Worm (Caenorhabditis elegans): ENCODE measurements around the gene F40F8.3.
"Not testable (repeated sequence)": the region's sequence is repeated elsewhere in the genome, so short reads cannot be mapped to it uniquely, and the experiment has no call there.

The F40F8.3 gene

DNA sequence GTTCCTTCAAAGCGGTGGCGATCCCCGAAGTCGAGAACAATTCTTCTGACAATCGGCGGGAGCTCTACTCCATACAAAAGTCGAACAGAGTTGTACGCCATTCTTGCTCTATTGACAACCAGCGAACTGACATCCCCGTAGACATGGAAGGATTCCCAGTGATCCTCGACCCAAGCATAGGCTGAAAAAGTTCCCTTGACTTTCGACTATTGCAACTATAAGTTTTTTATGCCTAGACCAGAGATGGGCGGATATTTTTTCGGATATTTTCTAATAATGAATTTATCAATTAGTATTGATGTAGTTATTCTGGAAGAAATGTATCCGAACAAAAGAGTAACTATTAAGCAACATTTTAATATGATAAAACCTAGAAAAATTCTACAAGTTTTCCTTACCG lies 7.3 kb upstream of the F40F8.3 start, which contains the start of gene W10C6.2:
Gene W10C6.2 (minus strand): TSS at position 101 of the 400 bp plus-strand sequence.
- not testable (repeated sequence) for TF ChIP-seq unc-39 (tag; optimal IDR thresholded peaks at IDR 0.05); nhr-28 (tag; optimal IDR thresholded peaks at IDR 0.05); ceh-83 (GFP tag; optimal IDR thresholded peaks at IDR 0.05)

DNA sequence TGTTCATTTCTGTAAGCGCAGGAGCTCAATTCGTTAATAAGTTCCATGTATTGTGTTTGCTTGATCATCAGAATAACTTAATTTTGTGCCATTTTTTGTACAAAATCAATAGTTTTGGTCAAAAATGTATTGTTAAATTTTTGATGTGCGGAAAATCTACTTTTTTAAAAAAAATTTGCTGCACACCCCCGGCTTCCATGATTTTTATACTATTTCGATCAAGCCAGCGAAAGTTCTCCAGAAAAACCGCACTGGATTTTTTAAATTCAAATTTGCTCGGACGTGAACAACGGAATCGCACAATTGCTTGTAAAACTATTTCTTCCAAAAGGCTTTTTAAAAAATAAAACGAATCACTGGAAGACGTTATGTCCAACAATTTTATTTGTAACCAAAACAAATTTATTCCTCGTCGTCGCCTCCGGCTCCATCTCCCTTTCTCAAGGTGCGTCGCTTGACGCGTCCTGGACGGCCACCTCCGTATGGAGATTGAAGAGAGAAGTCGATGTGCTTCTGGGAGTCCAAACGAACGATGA lies 4.0 kb upstream of the F40F8.3 start:
- no peak for TF ChIP-seq hlh-1 (tag; optimal IDR thresholded peaks at IDR 0.05)
- TF ChIP-seq nhr-76 (tag; optimal IDR thresholded peaks at IDR 0.05), result no peak
- no peak for TF ChIP-seq lsy-2 (tag; optimal IDR thresholded peaks at IDR 0.05)
- no peak for TF ChIP-seq nhr-2 (tag; optimal IDR thresholded peaks at IDR 0.05)
- TF ChIP-seq unc-62 (GFP tag; optimal IDR thresholded peaks at IDR 0.05), result no peak

DNA sequence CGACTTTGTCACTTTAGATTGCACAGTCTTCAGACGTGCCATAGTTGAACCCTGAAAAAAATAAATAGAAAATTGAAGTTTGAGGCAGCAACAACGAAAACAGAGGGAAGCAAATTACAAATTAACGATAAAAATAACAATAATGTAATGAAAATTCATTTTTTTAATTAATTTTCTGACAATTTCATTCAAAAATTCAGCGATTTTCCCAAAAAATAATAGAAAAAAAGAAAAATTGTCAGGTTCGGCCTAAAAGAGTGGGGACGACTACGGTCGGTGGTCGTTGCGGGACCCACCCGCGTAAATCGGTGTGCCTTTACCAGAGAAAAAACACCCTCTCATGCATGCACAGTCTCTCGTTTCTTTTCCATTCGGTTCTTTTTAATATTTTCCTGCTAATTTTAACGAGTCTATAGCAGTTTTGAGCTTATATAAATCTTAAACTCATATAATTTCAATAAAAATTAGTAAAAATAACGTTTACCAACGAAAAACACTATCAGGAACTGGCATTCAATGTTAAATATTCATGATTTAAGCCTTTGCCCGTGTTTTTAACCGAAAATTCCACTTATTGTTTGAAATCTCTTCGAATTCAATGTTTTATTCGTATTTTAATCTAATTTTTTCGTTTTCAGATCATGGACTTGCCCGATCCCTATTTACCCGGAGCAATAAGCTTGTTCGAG lies 2.6 kb upstream of the F40F8.3 start, which contains the start of the genes rps-9 and lsm-1:
Gene rps-9 (minus strand): TSS at position 51 of the 689 bp plus-strand sequence.
Gene lsm-1 (plus strand): TSS at position 639 of the 689 bp plus-strand sequence.
- no peak for TF ChIP-seq ceh-83 (GFP tag; optimal IDR thresholded peaks at IDR 0.05)
- TF ChIP-seq zip-8 (tag; optimal IDR thresholded peaks at IDR 0.05), result no peak
- TF ChIP-seq mep-1 (tag; optimal IDR thresholded peaks at IDR 0.05), result peak; percentile 46
- TF ChIP-seq tbx-8 (GFP tag; optimal IDR thresholded peaks at IDR 0.05), result no peak
- peak; percentile 11 for TF ChIP-seq hlh-1 (tag; optimal IDR thresholded peaks at IDR 0.05)
- TF ChIP-seq unc-62 (GFP tag; optimal IDR thresholded peaks at IDR 0.05), result no peak
- peak; percentile 95 for TF ChIP-seq lsy-2 (tag; optimal IDR thresholded peaks at IDR 0.05)
- no peak for TF ChIP-seq pha-4 (tag; optimal IDR thresholded peaks at IDR 0.05)
- TF ChIP-seq nhr-237 (tag; optimal IDR thresholded peaks at IDR 0.05), result peak; percentile 50
- TF ChIP-seq ces-1 (GFP tag; optimal IDR thresholded peaks at IDR 0.05), result peak; percentile 44

DNA sequence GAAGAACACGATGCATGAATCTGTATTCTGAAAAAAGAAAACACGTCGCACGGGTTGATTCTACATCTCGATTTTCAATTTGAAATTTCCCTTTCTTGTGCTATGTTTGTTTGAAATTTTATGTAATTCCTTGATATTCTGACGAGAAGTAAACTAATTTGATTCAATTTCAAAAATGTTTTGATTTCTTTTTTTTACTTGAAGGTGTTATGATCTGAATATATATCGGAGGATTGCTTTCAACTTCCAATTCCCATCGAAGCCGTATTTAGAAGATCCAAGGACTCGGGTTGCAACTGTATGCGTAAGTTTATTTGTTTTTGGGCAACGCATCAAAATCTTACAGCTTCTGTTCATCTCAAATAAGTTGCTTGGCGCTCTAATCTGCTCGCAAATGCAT lies 1.7 kb upstream of the F40F8.3 start, which contains the start of gene F40F8.1:
Gene F40F8.1 (plus strand): TSS at position 301 of the 400 bp plus-strand sequence.
- TF ChIP-seq tbx-8 (GFP tag; optimal IDR thresholded peaks at IDR 0.05), result no peak

DNA sequence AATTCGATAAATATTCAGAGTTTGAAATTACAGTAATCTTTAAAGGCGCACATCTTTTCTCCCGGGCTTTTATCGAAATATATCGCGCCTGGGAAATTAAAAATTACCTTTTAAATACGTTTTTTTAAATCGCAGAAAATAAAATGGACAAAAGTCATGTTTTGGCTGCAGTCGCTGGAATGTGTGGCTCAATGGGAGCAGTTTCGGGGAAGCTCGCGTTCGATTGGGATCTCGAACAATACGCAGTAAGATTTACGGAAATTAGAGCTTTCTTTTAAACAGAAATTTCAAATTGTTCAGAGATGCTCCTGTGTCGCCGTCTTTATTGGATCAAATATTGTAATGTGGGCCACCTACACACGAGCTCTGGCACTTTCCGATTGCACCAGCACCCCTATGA lies 428 bp downstream of the F40F8.3 start, which contains the start of gene F40F8.12:
Gene F40F8.12 (plus strand): TSS at position 301 of the 400 bp plus-strand sequence.
- no peak for TF ChIP-seq nhr-237 (tag; optimal IDR thresholded peaks at IDR 0.05)
- TF ChIP-seq ham-2 (GFP tag; optimal IDR thresholded peaks at IDR 0.05), result no peak
- TF ChIP-seq elt-1 (tag; optimal IDR thresholded peaks at IDR 0.05; ENCODE audit: borderline replicate concordance, insufficient read depth), result no peak
- TF ChIP-seq ceh-39 (tag; optimal IDR thresholded peaks at IDR 0.05), result no peak
- TF ChIP-seq tbx-8 (GFP tag; optimal IDR thresholded peaks at IDR 0.05), result no peak
- TF ChIP-seq ces-1 (GFP tag; optimal IDR thresholded peaks at IDR 0.05), result no peak
- TF ChIP-seq unc-62 (GFP tag; optimal IDR thresholded peaks at IDR 0.05), result no peak
- no peak for TF ChIP-seq cnd-1 (tag; optimal IDR thresholded peaks at IDR 0.05)
- no peak for TF ChIP-seq elt-3 (tag; optimal IDR thresholded peaks at IDR 0.05)
- TF ChIP-seq hlh-1 (tag; optimal IDR thresholded peaks at IDR 0.05), result no peak
- TF ChIP-seq lsy-2 (tag; optimal IDR thresholded peaks at IDR 0.05), result no peak
- TF ChIP-seq nhr-12 (tag; optimal IDR thresholded peaks at IDR 0.05), result no peak
- no peak for TF ChIP-seq ceh-83 (GFP tag; optimal IDR thresholded peaks at IDR 0.05)
- no peak for TF ChIP-seq drap-1 (GFP tag; optimal IDR thresholded peaks at IDR 0.05)
- no peak for TF ChIP-seq mep-1 (tag; optimal IDR thresholded peaks at IDR 0.05)
- no peak for TF ChIP-seq sptf-1 (tag; optimal IDR thresholded peaks at IDR 0.05)
- TF ChIP-seq sem-2 (GFP tag; optimal IDR thresholded peaks at IDR 0.05), result no peak
- TF ChIP-seq blmp-1 (tag; optimal IDR thresholded peaks at IDR 0.05), result no peak
- TF ChIP-seq pha-4 (tag; optimal IDR thresholded peaks at IDR 0.05), result no peak
- no peak for TF ChIP-seq ztf-11 (tag; optimal IDR thresholded peaks at IDR 0.05)

DNA sequence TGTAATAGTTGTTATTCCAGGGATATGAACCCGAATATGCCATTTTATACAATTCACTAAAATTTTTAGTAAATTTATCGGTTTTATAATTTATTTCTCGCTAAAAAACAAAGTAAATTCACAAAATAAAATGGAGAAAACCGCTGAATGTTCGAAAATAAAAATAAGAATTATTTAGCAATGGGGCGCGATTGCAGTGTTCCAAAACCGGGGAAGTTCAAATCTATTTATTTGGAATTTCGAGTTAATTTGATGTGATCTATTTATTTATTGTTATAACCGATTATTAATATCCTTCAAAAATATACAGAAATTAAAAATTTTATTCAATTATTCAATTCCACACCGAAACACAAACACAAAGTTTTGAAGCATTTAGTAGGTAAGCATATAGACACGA lies 3.5 kb downstream of the F40F8.3 start, which contains the start of gene F40F8.11:
Gene F40F8.11 (minus strand): TSS at position 49 of the 400 bp plus-strand sequence.
- TF ChIP-seq unc-120 (tag; optimal IDR thresholded peaks at IDR 0.05; ENCODE audit: poor library complexity, severe bottlenecking), result peak; percentile 27
- peak; percentile 3 for TF ChIP-seq nhr-237 (tag; optimal IDR thresholded peaks at IDR 0.05)
- TF ChIP-seq sem-2 (GFP tag; optimal IDR thresholded peaks at IDR 0.05), result no peak
- peak; percentile 4 for TF ChIP-seq blmp-1 (tag; optimal IDR thresholded peaks at IDR 0.05)
- TF ChIP-seq ces-1 (GFP tag; optimal IDR thresholded peaks at IDR 0.05), result peak; percentile 6
- TF ChIP-seq lin-13 (tag; optimal IDR thresholded peaks at IDR 0.05), result no peak
- peak; percentile 4 for TF ChIP-seq ceh-39 (tag; optimal IDR thresholded peaks at IDR 0.05)
- peak; percentile 59 for TF ChIP-seq lsy-2 (tag; optimal IDR thresholded peaks at IDR 0.05)

All from whole organism, mixed stage, embryonic.